Worm (Caenorhabditis elegans) whole organism, late embryonic: ENCODE data around the gene gcc-1.

Experiments
- ceh-2 ChIP-seq: sonication (generic microtip); optimal IDR thresholded peaks from 2 replicates; lab custom pipeline; 2016; ENCODE audit warnings: missing genotype, missing genetic modification characterization, missing compliant biosample characterization
- ceh-24 ChIP-seq: sonication (generic microtip); optimal IDR thresholded peaks from 2 replicates; lab custom pipeline; 2016; ENCODE audit warnings: mild to moderate bottlenecking, missing genetic modification characterization, missing compliant biosample characterization
- fax-1 ChIP-seq: sonication (generic microtip); optimal IDR thresholded peaks from 2 replicates; lab custom pipeline; 2016; ENCODE audit warnings: missing genotype, missing genetic modification characterization, missing compliant biosample characterization
- hlh-30 ChIP-seq: sonication (generic microtip); optimal IDR thresholded peaks from 2 replicates; lab custom pipeline; 2017; ENCODE audit warnings: antibody characterized with exemption, missing genetic modification characterization, missing compliant biosample characterization; ENCODE audit not compliant: insufficient read depth
- lin-11 ChIP-seq: fragments of 200-800 bp; sonication (Bioruptor generic); optimal IDR thresholded peaks from 2 replicates; lab custom pipeline; 2018; ENCODE audit warnings: mild to moderate bottlenecking, missing genetic modification characterization, missing compliant biosample characterization
- nhr-11 ChIP-seq: fragments of 150-350 bp; optimal IDR thresholded peaks from 2 replicates; lab custom pipeline; 2014; ENCODE audit warnings: missing biosample characterization, missing genetic modification characterization
- pros-1 ChIP-seq: fragments of 150-350 bp; optimal IDR thresholded peaks from 2 replicates; lab custom pipeline; 2014; ENCODE audit warnings: missing biosample characterization, missing genetic modification reagents, missing genetic modification characterization

DNA sequence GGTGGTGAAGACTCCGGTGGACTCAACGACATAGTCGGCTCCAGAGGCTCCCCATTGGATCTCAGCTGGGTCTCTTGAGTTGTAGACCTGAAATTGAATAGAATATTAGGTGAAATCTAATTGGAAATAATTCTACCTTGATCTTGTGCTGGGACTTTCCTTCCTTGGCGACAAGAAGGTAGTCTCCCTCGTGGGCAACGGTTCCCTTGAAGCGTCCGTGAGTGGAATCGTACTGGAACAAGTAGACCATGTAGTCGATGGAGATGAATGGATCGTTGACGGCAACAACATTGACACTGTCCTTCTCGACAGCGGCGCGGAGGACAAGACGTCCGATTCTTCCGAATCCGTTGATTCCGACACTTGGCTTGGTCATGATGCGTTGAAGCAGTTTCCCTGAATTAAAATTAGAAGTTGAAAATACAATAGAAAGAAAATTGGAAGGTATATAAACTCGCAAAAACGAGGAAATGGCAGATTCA is 46.8 kb upstream of the gcc-1 start, which contains the start of gene gpd-3:
- TF ChIP-seq fax-1 (tag; lab: Kevin White, UChicago) (no peak), lin-11 (tag; lab: Kevin White, UChicago) (no peak), nhr-11 (tag; lab: Kevin White, UChicago) (no peak), ceh-2 (tag; lab: Kevin White, UChicago) (no peak), pros-1 (tag; lab: Kevin White, UChicago) (no peak), hlh-30 (tag; lab: Kevin White, UChicago) (no peak), ceh-24 (tag; lab: Kevin White, UChicago) (no peak)
